Worm (Caenorhabditis elegans): ENCODE results near the gene T19D12.2.
A peak's percentile ranks its signal among the peaks of the same experiment; 100 is the strongest.
"Not testable (repeated sequence)": the region's sequence is repeated elsewhere in the genome, so short reads cannot be mapped to it uniquely, and the experiment has no call there.

T19D12.2 gene

DNA sequence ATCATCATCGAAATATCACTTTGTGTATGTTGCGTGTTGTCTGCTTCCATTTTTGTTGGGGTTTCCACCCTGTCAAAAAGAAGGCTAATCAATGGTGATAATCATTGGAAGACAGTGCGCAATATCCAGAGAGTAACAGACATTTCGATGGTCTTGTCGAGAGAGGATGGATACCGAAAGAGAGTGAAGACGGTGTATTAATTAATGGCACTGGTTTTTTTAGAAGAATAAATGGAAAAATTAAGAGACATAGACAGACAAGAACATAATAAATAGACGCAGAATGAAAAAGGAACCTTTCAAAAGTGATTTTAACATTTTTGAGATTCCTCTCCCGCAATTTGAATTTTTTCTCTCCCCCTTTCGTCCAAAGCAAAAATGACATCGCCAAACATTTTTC, 42.1 kb upstream of the T19D12.2 start:
- TF ChIP-seq unc-130 (GFP tag; optimal IDR thresholded peaks at IDR 0.05) (no peak), zfh-2 (GFP tag; conservative IDR thresholded peaks at IDR 0.05) (no peak), C06A6.2 (GFP tag; conservative IDR thresholded peaks at IDR 0.05) (no peak), lin-40 (tag; optimal IDR thresholded peaks at IDR 0.05) (no peak), hmg-1.2 (GFP tag; IDR thresholded peaks at IDR 0.05) (peak; percentile 60; the same call in 1 of the 2 replicates)

DNA sequence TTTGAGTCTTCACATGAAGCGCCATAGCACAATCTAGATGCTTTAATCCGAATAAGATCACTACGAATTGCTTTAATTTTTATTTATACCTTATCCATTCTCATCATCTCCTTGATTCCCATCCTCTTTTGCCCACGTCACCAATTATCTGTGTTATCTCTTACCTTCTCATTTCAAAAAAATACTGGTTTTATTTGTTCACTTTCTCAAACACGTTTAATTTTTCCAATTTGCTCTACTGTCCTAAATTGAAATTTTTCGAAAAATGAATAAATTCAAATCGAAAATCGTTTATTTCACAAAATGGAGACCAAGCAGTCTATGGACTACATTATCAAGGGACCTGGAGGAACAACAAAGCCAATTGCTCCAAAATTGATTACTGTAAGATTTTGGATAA, 39.2 kb upstream of the T19D12.2 start, which contains the start of gene F54H5.3:
F54H5.3 (plus strand) TSS at position 301 of the 400 bp plus-strand sequence.
- TF ChIP-seq K12H6.12 (tag; optimal IDR thresholded peaks at IDR 0.05) (no peak), tbx-9 (tag; optimal IDR thresholded peaks at IDR 0.05; ENCODE audit: borderline replicate concordance) (no peak), sptf-2 (GFP tag; optimal IDR thresholded peaks at IDR 0.05) (no peak), dpff-1 (tag; optimal IDR thresholded peaks at IDR 0.05) (no peak), egl-44 (GFP tag; IDR thresholded peaks at IDR 0.05) (no peak), madf-8 (GFP tag; conservative IDR thresholded peaks at IDR 0.05) (no peak), F39B2.1 (GFP tag; IDR thresholded peaks at IDR 0.05) (no peak), egrh-3 (GFP tag; IDR thresholded peaks at IDR 0.05) (no peak), efl-1 (GFP tag; optimal IDR thresholded peaks at IDR 0.05) (no peak), B0035.1 (tag; optimal IDR thresholded peaks at IDR 0.05) (no peak), dpl-1 (GFP tag; optimal IDR thresholded peaks at IDR 0.05) (no peak), xnd-1 (tag; optimal IDR thresholded peaks at IDR 0.05) (no peak), lin-54 (GFP tag; optimal IDR thresholded peaks at IDR 0.05) (no peak), lin-35 (GFP tag; optimal IDR thresholded peaks at IDR 0.05) (no peak), snpc-1.3 (tag; optimal IDR thresholded peaks at IDR 0.05; ENCODE audit: insufficient read depth) (no peak), F52B5.7 (tag; optimal IDR thresholded peaks at IDR 0.05) (no peak)

ce11 chrII:6625302-6625701, 35.8 kb upstream of the T19D12.2 start, which contains the start of gene F54H5.14:
F54H5.14 (minus strand) TSS chrII:6625402.
- TF ChIP-seq aptf-3 (GFP tag; IDR thresholded peaks at IDR 0.05) (no peak), die-1 (tag; optimal IDR thresholded peaks at IDR 0.05) (no peak), K11D2.4 (GFP tag; IDR thresholded peaks at IDR 0.05) (no peak), rpc-1 (optimal IDR thresholded peaks at IDR 0.05) (no peak), rpc-1 (tag; optimal IDR thresholded peaks at IDR 0.05) (no peak), xnd-1 (tag; optimal IDR thresholded peaks at IDR 0.05) (no peak), nhr-80 (tag; optimal IDR thresholded peaks at IDR 0.05) (peak; percentile 0)

- not testable (repeated sequence) for TF ChIP-seq ceh-79 (tag; optimal IDR thresholded peaks at IDR 0.05); ets-4 (GFP tag; optimal IDR thresholded peaks at IDR 0.05); Y53G8AR.9 (GFP tag; conservative IDR thresholded peaks at IDR 0.05)
Observed at ce11 chrII:6627182-6627581, 34.0 kb upstream of the T19D12.2 start, which contains the start of the genes F54H5.5 and F54H5.2. F54H5.5 (minus strand) TSS chrII:6627282. F54H5.2 (plus strand) TSS chrII:6627484.

ce11 chrII:6628397-6628796, 32.7 kb upstream of the T19D12.2 start:
- TF ChIP-seq nhr-80 (tag; optimal IDR thresholded peaks at IDR 0.05) = peak; percentile 28
- TF ChIP-seq hmg-20 (GFP tag; IDR thresholded peaks at IDR 0.05) = no peak

DNA sequence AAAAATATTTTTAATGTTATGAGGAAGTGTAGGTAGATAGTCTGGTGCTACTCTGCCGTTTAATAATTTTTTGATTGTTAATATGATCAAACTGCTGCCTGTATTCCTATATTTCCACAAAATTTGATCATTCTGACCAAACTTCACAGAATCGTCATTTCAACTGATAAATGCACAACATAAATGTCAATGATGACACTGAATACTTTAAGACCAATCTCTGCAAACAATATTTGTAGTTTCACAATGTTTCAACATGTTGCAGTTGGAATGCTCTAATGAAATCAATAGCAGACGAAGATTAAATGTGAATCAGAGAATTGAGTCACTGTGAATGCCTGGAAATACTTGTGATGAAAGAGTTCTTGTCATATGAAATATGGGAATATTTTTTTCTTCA, 31.4 kb upstream of the T19D12.2 start:
- TF ChIP-seq tlf-1 (GFP tag; optimal IDR thresholded peaks at IDR 0.05) (no peak), unc-62 (GFP tag; optimal IDR thresholded peaks at IDR 0.05) (peak; percentile 88), Y53F4B.3 (GFP tag; IDR thresholded peaks at IDR 0.05) (no peak), gei-17 (GFP tag; optimal IDR thresholded peaks at IDR 0.05) (no peak), nhr-120 (GFP tag; IDR thresholded peaks at IDR 0.05) (no peak), lin-35 (GFP tag; optimal IDR thresholded peaks at IDR 0.05) (no peak), nhr-80 (tag; optimal IDR thresholded peaks at IDR 0.05) (peak; percentile 1), madf-10 (tag; optimal IDR thresholded peaks at IDR 0.05) (no peak), attf-6 (GFP tag; IDR thresholded peaks at IDR 0.05) (no peak)

Measured in whole organism, young adult.